Worm (Caenorhabditis elegans) whole organism, L4 larva: ENCODE data around the gene shc-3.

Experiments
- D1046.2 ChIP-seq: fragments of 200-800 bp; sonication (Bioruptor generic); IDR thresholded peaks from 2 replicates; pipeline ENCODE4 v1.3.6; 2022; ENCODE audit warnings: missing genetic modification characterization, missing compliant biosample characterization
- F26F4.8 ChIP-seq: fragments of 200-800 bp; sonication (Bioruptor generic); conservative IDR thresholded peaks from 2 replicates; pipeline ENCODE4 v1.3.6; 2022; ENCODE audit warnings: missing genetic modification characterization, missing compliant biosample characterization
- F37D6.2 ChIP-seq: sonication (generic microtip); optimal IDR thresholded peaks from 2 replicates; lab custom pipeline; 2016; ENCODE audit warnings: mild to moderate bottlenecking, missing genetic modification characterization, missing compliant biosample characterization
- F49E8.2 ChIP-seq: sonication (generic microtip); optimal IDR thresholded peaks from 2 replicates; lab custom pipeline; 2016; ENCODE audit warnings: missing compliant biosample characterization, mild to moderate bottlenecking, missing genetic modification characterization, borderline replicate concordance
- T26A8.4 ChIP-seq: fragments of 200-800 bp; sonication (Bioruptor generic); IDR thresholded peaks from 2 replicates; pipeline ENCODE4 v1.3.6; 2022; ENCODE audit warnings: missing genetic modification characterization, missing compliant biosample characterization
- ZK337.2 ChIP-seq: fragments of 200-800 bp; sonication (Bioruptor generic); IDR thresholded peaks from 2 replicates; pipeline ENCODE4 v1.3.6; 2022; ENCODE audit warnings: missing genetic modification reagents, missing genetic modification characterization, missing compliant biosample characterization
- aha-1 ChIP-seq: fragments of 150-350 bp; peaks from one replicate; lab custom pipeline; 2014; ENCODE audit warnings: missing biosample characterization, missing genetic modification characterization
- ceh-28 ChIP-seq: fragments of 150-350 bp; optimal IDR thresholded peaks from 2 replicates; lab custom pipeline; 2014; ENCODE audit warnings: missing biosample characterization, missing genetic modification reagents, missing genetic modification characterization
- ceh-44 ChIP-seq: fragments of 200-800 bp; sonication (Bioruptor generic); IDR thresholded peaks from 2 replicates; pipeline ENCODE4 v1.3.6; 2022; ENCODE audit warnings: missing genetic modification reagents, missing genetic modification characterization, missing compliant biosample characterization
- ctbp-1 ChIP-seq: fragments of 200-800 bp; sonication (Bioruptor generic); IDR thresholded peaks from 2 replicates; pipeline ENCODE4 v1.3.6; 2022; ENCODE audit warnings: missing genetic modification reagents, missing genetic modification characterization, missing compliant biosample characterization
- daf-16 ChIP-seq, 3 experiments: sonication (generic microtip); optimal IDR thresholded peaks; 2 replicates each; lab custom pipeline; 2016 to 2017; ENCODE audit warnings: missing genetic modification characterization in 3 of 3, missing genetic modification reagents in 3 of 3, mild to moderate bottlenecking in 2 of 3, missing compliant biosample characterization in 2 of 3, missing biosample characterization in 1 of 3, moderate library complexity in 1 of 3
- daf-19 ChIP-seq: fragments of 200-800 bp; sonication (Bioruptor generic); conservative IDR thresholded peaks from 2 replicates; pipeline ENCODE4 v1.3.6; 2022; ENCODE audit warnings: missing genetic modification characterization, missing compliant biosample characterization
- dmd-6 ChIP-seq: fragments of 200-800 bp; sonication (Bioruptor generic); IDR thresholded peaks from 2 replicates; pipeline ENCODE4 v1.3.6; 2022; ENCODE audit warnings: missing genetic modification reagents, missing genetic modification characterization, missing compliant biosample characterization
- duxl-1 ChIP-seq: sonication (generic microtip); optimal IDR thresholded peaks from 2 replicates; lab custom pipeline; 2016; ENCODE audit warnings: mild to moderate bottlenecking, missing genetic modification characterization, moderate library complexity, missing compliant biosample characterization; ENCODE audit not compliant: poor library complexity
- dve-1 ChIP-seq: sonication (generic microtip); optimal IDR thresholded peaks from 2 replicates; lab custom pipeline; 2017; ENCODE audit warnings: antibody characterized with exemption, mild to moderate bottlenecking, missing genetic modification characterization, missing compliant biosample characterization; ENCODE audit not compliant: insufficient read depth
- hlh-30 ChIP-seq: sonication (generic microtip); optimal IDR thresholded peaks from 2 replicates; lab custom pipeline; 2017; ENCODE audit warnings: antibody characterized with exemption, mild to moderate bottlenecking, missing genetic modification characterization, missing compliant biosample characterization; ENCODE audit not compliant: insufficient read depth
- hmg-1.1 ChIP-seq: fragments of 200-800 bp; sonication (Bioruptor generic); IDR thresholded peaks from 2 replicates; pipeline ENCODE4 v1.3.6; 2022; ENCODE audit warnings: missing genetic modification reagents, missing genetic modification characterization, missing compliant biosample characterization
- jun-1 ChIP-seq: fragments of 150-350 bp; optimal IDR thresholded peaks from 2 replicates; lab custom pipeline; 2014; ENCODE audit warnings: missing biosample characterization, missing genetic modification reagents, missing genetic modification characterization
- lin-13 ChIP-seq: fragments of 150-350 bp; optimal IDR thresholded peaks from 2 replicates; lab custom pipeline; 2014; ENCODE audit warnings: missing biosample characterization, missing genetic modification reagents, missing genetic modification characterization
- lin-29 ChIP-seq: fragments of 200-800 bp; sonication (Bioruptor generic); IDR thresholded peaks from 2 replicates; pipeline ENCODE4 v1.3.6; 2022; ENCODE audit warnings: missing genetic modification reagents, missing genetic modification characterization, missing compliant biosample characterization
- lin-38 ChIP-seq: fragments of 200-800 bp; sonication (Bioruptor generic); IDR thresholded peaks from 2 replicates; pipeline ENCODE4 v1.3.6; 2022; ENCODE audit warnings: missing genetic modification reagents, missing genetic modification characterization, missing compliant biosample characterization
- lin-39 ChIP-seq: fragments of 150-350 bp; optimal IDR thresholded peaks from 2 replicates; lab custom pipeline; 2014; ENCODE audit warnings: missing biosample characterization, missing genetic modification reagents, missing genetic modification characterization
- lir-3 ChIP-seq: sonication (generic microtip); optimal IDR thresholded peaks from 2 replicates; lab custom pipeline; 2016; ENCODE audit warnings: mild to moderate bottlenecking, missing genetic modification characterization, missing compliant biosample characterization
- madf-5 ChIP-seq, 2 experiments: fragments of 200-800 bp; sonication (Bioruptor generic); IDR thresholded peaks; 2 replicates each; pipeline ENCODE4 v1.3.6; 2022; ENCODE audit warnings: missing compliant biosample characterization in 2 of 2, missing genetic modification characterization in 2 of 2
- mxl-2 ChIP-seq: fragments of 200-800 bp; sonication (Bioruptor generic); conservative IDR thresholded peaks from 2 replicates; pipeline ENCODE4 v1.3.6; 2022; ENCODE audit warnings: missing genetic modification reagents, missing genetic modification characterization, missing compliant biosample characterization
- nhr-102 ChIP-seq: sonication (generic microtip); optimal IDR thresholded peaks from 2 replicates; lab custom pipeline; 2016; ENCODE audit warnings: mild to moderate bottlenecking, missing genetic modification characterization, moderate library complexity, missing compliant biosample characterization
- nhr-11 ChIP-seq: fragments of 150-350 bp; optimal IDR thresholded peaks from 2 replicates; lab custom pipeline; 2014; ENCODE audit warnings: missing biosample characterization, missing genetic modification characterization
- nhr-111 ChIP-seq: fragments of 200-800 bp; sonication (Bioruptor generic); optimal IDR thresholded peaks from 2 replicates; lab custom pipeline; 2018; ENCODE audit warnings: mild to moderate bottlenecking, missing genetic modification characterization, missing compliant biosample characterization
- nhr-25 ChIP-seq: sonication (generic microtip); optimal IDR thresholded peaks from 2 replicates; lab custom pipeline; 2017; ENCODE audit warnings: missing genetic modification characterization, mild to moderate bottlenecking, missing compliant biosample characterization, antibody characterized with exemption, moderate library complexity, borderline replicate concordance; ENCODE audit not compliant: insufficient read depth
- nhr-28 ChIP-seq: fragments of 150-350 bp; optimal IDR thresholded peaks from 2 replicates; lab custom pipeline; 2014; ENCODE audit warnings: missing biosample characterization, missing genetic modification characterization
- nhr-41 ChIP-seq: fragments of 200-800 bp; sonication (Bioruptor generic); IDR thresholded peaks from 2 replicates; pipeline ENCODE4 v1.3.6; 2022; ENCODE audit warnings: missing genetic modification reagents, missing genetic modification characterization, missing compliant biosample characterization
- nhr-42 ChIP-seq: fragments of 200-800 bp; sonication (Bioruptor generic); IDR thresholded peaks from 2 replicates; pipeline ENCODE4 v1.3.6; 2022; ENCODE audit warnings: missing genetic modification characterization, missing compliant biosample characterization
- nhr-76 ChIP-seq: fragments of 150-350 bp; optimal IDR thresholded peaks from 2 replicates; lab custom pipeline; 2014; ENCODE audit warnings: missing biosample characterization, missing genetic modification characterization
- pha-4 ChIP-seq, 2 experiments: fragments of 150-350 bp in 1 of 2; fragments of 200-800 bp in 1 of 2; sonication (Bioruptor generic) in 1 of 2; IDR thresholded peaks in 1 of 2; optimal IDR thresholded peaks in 1 of 2; 2 replicates each; pipeline versions ENCODE4 v1.3.6 to Lab custom; 2014 to 2022; ENCODE audit warnings: missing genetic modification characterization in 2 of 2, missing genetic modification reagents in 2 of 2, missing biosample characterization in 1 of 2, missing compliant biosample characterization in 1 of 2
- pqm-1 ChIP-seq: sonication (generic microtip); optimal IDR thresholded peaks from 2 replicates; lab custom pipeline; 2017; ENCODE audit warnings: missing biosample characterization, missing genetic modification characterization
- snpc-1.2 ChIP-seq: fragments of 200-800 bp; sonication (Bioruptor generic); IDR thresholded peaks from 2 replicates; pipeline ENCODE4 v1.3.6; 2022; ENCODE audit warnings: missing genetic modification reagents, missing genetic modification characterization, missing compliant biosample characterization
- spr-1 ChIP-seq: sonication (generic microtip); optimal IDR thresholded peaks from 2 replicates; lab custom pipeline; 2016; ENCODE audit warnings: mild to moderate bottlenecking, missing genetic modification characterization, missing compliant biosample characterization
- tra-1 ChIP-seq: fragments of 200-800 bp; sonication (Bioruptor generic); IDR thresholded peaks from 2 replicates; pipeline ENCODE4 v1.3.6; 2022; ENCODE audit warnings: missing genetic modification reagents, missing genetic modification characterization, missing compliant biosample characterization
- unc-39 ChIP-seq: sonication (generic microtip); optimal IDR thresholded peaks from 2 replicates; lab custom pipeline; 2017; ENCODE audit warnings: missing biosample characterization, missing genetic modification characterization
- unc-62 ChIP-seq, 3 experiments: fragments of 150-350 bp in 1 of 3; sonication (generic microtip); optimal IDR thresholded peaks in 2 of 3; peaks in 1 of 3; 1 replicate in 1 of 3; 2 replicates in 2 of 3; lab custom pipeline; 2014 to 2017; ENCODE audit warnings: missing biosample characterization in 3 of 3, missing genetic modification characterization in 3 of 3, missing genetic modification reagents in 3 of 3, missing genotype in 1 of 3
- zfp-2 ChIP-seq: sonication (generic microtip); optimal IDR thresholded peaks from 2 replicates; lab custom pipeline; 2016; ENCODE audit warnings: mild to moderate bottlenecking, missing genetic modification characterization, missing compliant biosample characterization
- zfp-3 ChIP-seq: fragments of 200-800 bp; sonication (Bioruptor generic); conservative IDR thresholded peaks from 2 replicates; pipeline ENCODE4 v1.3.6; 2022; ENCODE audit warnings: missing genetic modification reagents, missing genetic modification characterization, missing compliant biosample characterization
- zip-11 ChIP-seq: fragments of 200-800 bp; sonication (Bioruptor generic); IDR thresholded peaks from 2 replicates; pipeline ENCODE4 v1.3.6; 2022; ENCODE audit warnings: missing genetic modification characterization, missing compliant biosample characterization

The shc-3 gene

DNA sequence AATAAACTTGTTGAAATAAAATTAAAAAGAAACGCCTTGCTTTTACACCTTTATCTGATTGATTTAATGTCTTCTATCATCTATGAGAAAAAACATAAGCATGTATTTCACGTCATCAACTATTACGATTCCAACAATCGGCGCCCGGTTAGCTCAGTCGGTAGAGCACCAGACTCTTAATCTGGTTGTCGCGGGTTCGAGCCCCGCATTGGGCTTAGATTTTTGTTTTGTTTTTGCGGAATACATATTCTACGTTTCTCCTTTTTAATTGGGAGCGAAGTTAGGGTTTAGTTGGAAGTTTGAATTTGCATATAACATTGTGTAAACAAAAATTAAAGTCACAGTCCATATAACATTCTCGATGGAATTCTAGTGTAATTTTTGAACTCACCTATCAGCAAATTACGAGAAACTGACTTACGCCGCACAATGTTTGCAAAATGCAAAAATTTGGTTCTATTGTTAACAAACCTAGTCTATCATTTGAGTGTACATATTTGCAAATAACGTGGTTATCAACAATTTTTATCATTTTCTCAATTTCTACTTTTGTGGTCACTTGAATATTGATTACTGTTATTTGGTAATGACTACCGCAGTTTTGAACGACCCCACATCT lies at the start of gene shc-3:
shc-3 (plus strand) TSS at position 484 of the 619 bp plus-strand sequence.
- peak; percentile 56 for TF ChIP-seq lin-38 (GFP tag; lab: Robert Waterston, UW)
- peak; percentile 25 for TF ChIP-seq dve-1
- TF ChIP-seq nhr-28 (tag; lab: Kevin White, UChicago): peak; percentile 51
- TF ChIP-seq zip-11 (GFP tag; lab: Robert Waterston, UW): 0 out of 2 replicates have a peak, but pooled peaks have one; percentile 31
- peak; percentile 56; the same call in 1 of the 2 replicates for TF ChIP-seq tra-1 (GFP tag; lab: Robert Waterston, UW)
- TF ChIP-seq madf-5 (GFP tag; IDR thresholded peaks at IDR 0.05; lab: Robert Waterston, UW): peak in 1 of 2 experiments; percentile 33; a peak in 1 of 4 replicates
- peak in 1 of 2 experiments; percentile 93 for TF ChIP-seq unc-62 (GFP tag; optimal IDR thresholded peaks at IDR 0.05 in 1 of 2; lab: Kevin White, UChicago)
- no peak for TF ChIP-seq unc-62 (tag; optimal IDR thresholded peaks at IDR 0.05; lab: Kevin White, UChicago)
- TF ChIP-seq duxl-1 (tag; lab: Kevin White, UChicago): no peak
- TF ChIP-seq ctbp-1 (GFP tag; lab: Robert Waterston, UW): 0 out of 2 replicates have a peak, but pooled peaks have one; percentile 8
- no peak for TF ChIP-seq dmd-6
- no peak for TF ChIP-seq lin-39 (tag; lab: Kevin White, UChicago)
- no peak for TF ChIP-seq daf-16 (GFP tag; optimal IDR thresholded peaks at IDR 0.05; lab: Kevin White, UChicago)
- peak; percentile 65 for TF ChIP-seq daf-16 (tag; optimal IDR thresholded peaks at IDR 0.05; lab: Kevin White, UChicago)
- TF ChIP-seq snpc-1.2 (GFP tag; lab: Robert Waterston, UW): peak; percentile 71
- TF ChIP-seq pha-4 (GFP tag; IDR thresholded peaks at IDR 0.05; lab: Robert Waterston, UW): 0 out of 2 replicates have a peak, but pooled peaks have one; percentile 57
- TF ChIP-seq pha-4 (tag; optimal IDR thresholded peaks at IDR 0.05; lab: Kevin White, UChicago): no peak
- 0 out of 2 replicates have a peak, but pooled peaks have one; percentile 23 for TF ChIP-seq ceh-44
- TF ChIP-seq D1046.2 (GFP tag; lab: Robert Waterston, UW): 0 out of 2 replicates have a peak, but pooled peaks have one; percentile 43
- TF ChIP-seq lin-13: no peak

DNA sequence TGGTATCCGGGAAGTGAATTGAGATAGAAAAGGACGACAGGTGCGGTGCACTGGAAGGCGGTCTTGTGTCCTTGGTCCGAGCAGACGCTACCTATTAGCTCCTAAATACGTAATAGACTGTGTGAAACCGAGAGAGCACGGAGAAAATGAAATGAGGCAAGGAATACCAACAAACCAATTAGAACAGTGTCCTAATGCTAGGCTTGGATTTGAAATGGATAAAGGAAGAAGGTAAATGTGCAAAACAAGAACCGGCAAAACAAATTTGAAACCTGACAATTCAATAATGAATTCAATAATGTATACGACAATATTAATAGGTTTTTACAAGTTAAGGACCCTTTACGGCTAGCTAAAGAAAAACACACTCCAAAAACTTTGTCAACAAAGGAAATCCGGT lies 48.6 kb upstream of the shc-3 start, which contains the start of gene C04A11.2:
C04A11.2 (minus strand) TSS at position 101 of the 400 bp plus-strand sequence.
- TF ChIP-seq daf-19 (GFP tag; lab: Robert Waterston, UW) (no peak), unc-62 (GFP tag; optimal IDR thresholded peaks at IDR 0.05 in 1 of 2; lab: Kevin White, UChicago) (peak in 1 of 2 experiments; percentile 19), unc-62 (tag; optimal IDR thresholded peaks at IDR 0.05; lab: Kevin White, UChicago) (no peak), nhr-25 (tag; lab: Kevin White, UChicago) (no peak), ceh-44 (no peak), F26F4.8 (GFP tag; lab: Robert Waterston, UW) (no peak)

DNA sequence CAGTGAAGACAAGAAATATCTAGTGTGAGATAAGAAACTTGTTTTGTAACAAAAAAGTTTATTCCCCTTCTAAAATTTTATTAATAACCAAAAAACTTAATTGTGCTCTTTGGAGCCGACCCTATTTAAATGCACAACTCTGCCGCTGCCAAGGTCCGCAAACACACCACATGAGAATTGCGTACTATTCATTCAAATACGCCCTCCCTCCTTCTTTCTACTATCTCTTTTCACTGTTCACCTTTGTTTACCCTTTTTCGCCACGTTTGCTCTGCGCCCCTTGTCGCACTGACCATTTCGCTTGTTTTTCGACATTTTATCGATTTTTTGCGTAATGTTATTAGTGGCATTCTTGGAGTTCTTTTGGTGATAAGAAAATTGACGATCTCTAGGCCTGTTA lies 47.7 kb upstream of the shc-3 start:
- no peak for TF ChIP-seq hmg-1.1
- TF ChIP-seq F26F4.8 (GFP tag; lab: Robert Waterston, UW): no peak
- TF ChIP-seq nhr-11 (tag; lab: Kevin White, UChicago): no peak
- TF ChIP-seq nhr-111 (GFP tag; lab: Kevin White, UChicago): no peak
- peak; percentile 39 for TF ChIP-seq pqm-1 (tag; lab: Kevin White, UChicago)
- TF ChIP-seq spr-1 (tag; lab: Kevin White, UChicago): no peak
- TF ChIP-seq nhr-42 (GFP tag; lab: Robert Waterston, UW): no peak
- no peak for TF ChIP-seq nhr-41 (GFP tag; lab: Robert Waterston, UW)
- no peak for TF ChIP-seq F49E8.2 (tag; lab: Kevin White, UChicago)
- TF ChIP-seq nhr-76 (tag; lab: Kevin White, UChicago): no peak
- TF ChIP-seq ceh-28 (tag; lab: Kevin White, UChicago): no peak
- no peak for TF ChIP-seq T26A8.4 (GFP tag; lab: Robert Waterston, UW)
- TF ChIP-seq jun-1 (tag; lab: Kevin White, UChicago): no peak
- TF ChIP-seq mxl-2 (GFP tag; lab: Robert Waterston, UW): no peak
- no peak for TF ChIP-seq F37D6.2 (tag; lab: Kevin White, UChicago)
- no peak for TF ChIP-seq snpc-1.2 (GFP tag; lab: Robert Waterston, UW)
- no peak for TF ChIP-seq zfp-3 (GFP tag; lab: Robert Waterston, UW)
- no peak for TF ChIP-seq lir-3
- TF ChIP-seq nhr-102: no peak
- no peak for TF ChIP-seq tra-1 (GFP tag; lab: Robert Waterston, UW)
- TF ChIP-seq zfp-2 (tag; lab: Kevin White, UChicago): no peak
- no peak for TF ChIP-seq lin-29 (GFP tag; lab: Robert Waterston, UW)
- TF ChIP-seq hlh-30 (tag; lab: Kevin White, UChicago): peak; percentile 5
- no peak for TF ChIP-seq aha-1 (tag; lab: Kevin White, UChicago)
- no peak for TF ChIP-seq unc-39 (tag; lab: Kevin White, UChicago)
- no peak for TF ChIP-seq ZK337.2 (GFP tag; lab: Robert Waterston, UW)
- peak; percentile 57 for TF ChIP-seq nhr-28 (tag; lab: Kevin White, UChicago)
